Fruit fly (Drosophila melanogaster): Measurements from ENCODE around the gene CG5676.

Gene CG5676

dm6 chr2L:10260750-10261493, 5.2 kb upstream of the CG5676 start, which contains the start of gene Pten (continued):
- TF ChIP-seq gsb (GFP tag; IDR thresholded peaks at IDR 0.05) (no peak), CG18764 (GFP tag; optimal IDR thresholded peaks at IDR 0.05) (peak; percentile 100), Rfx (GFP tag; IDR thresholded peaks at IDR 0.05) (no peak; the same call in 1 of the 2 replicates), CG8478 (optimal IDR thresholded peaks at IDR 0.05) (no peak), cad (GFP tag; optimal IDR thresholded peaks at IDR 0.05) (peak; percentile 74), CG16779 (GFP tag; IDR thresholded peaks at IDR 0.05) (no peak), CG6683 (GFP tag; optimal IDR thresholded peaks at IDR 0.05) (no peak), CG11696 (GFP tag; IDR thresholded peaks at IDR 0.05) (0 out of 2 replicates have a peak, but pooled peaks have one; percentile 33), odd (GFP tag; optimal IDR thresholded peaks at IDR 0.05) (no peak), bcd (GFP tag; optimal IDR thresholded peaks at IDR 0.05) (no peak), chn (GFP tag; optimal IDR thresholded peaks at IDR 0.05) (peak; percentile 73), chif (GFP tag; optimal IDR thresholded peaks at IDR 0.05) (peak; percentile 26 to 43), C15 (GFP tag; IDR thresholded peaks at IDR 0.05) (0 out of 3 replicates have a peak, but pooled peaks have one; percentile 33), CG13894 (tag; optimal IDR thresholded peaks at IDR 0.05) (no peak), CG7786 (GFP tag; optimal IDR thresholded peaks at IDR 0.05) (peak; percentile 48), CG16863 (GFP tag; optimal IDR thresholded peaks at IDR 0.05) (peak; percentile 60), grau (tag; optimal IDR thresholded peaks at IDR 0.05) (peak; percentile 63), CG15696 (tag; optimal IDR thresholded peaks at IDR 0.05) (peak; percentile 63), da (GFP tag; optimal IDR thresholded peaks at IDR 0.05) (no peak), Sox100B (GFP tag; optimal IDR thresholded peaks at IDR 0.05) (peak; percentile 63), CG9876 (GFP tag; optimal IDR thresholded peaks at IDR 0.05) (no peak), CG13624 (GFP tag; optimal IDR thresholded peaks at IDR 0.05) (peak; percentile 51), CrebB (tag; optimal IDR thresholded peaks at IDR 0.05) (no peak), otp (GFP tag; IDR thresholded peaks at IDR 0.05) (no peak; the same call in 2 of the 3 replicates), CG1529 (GFP tag; optimal IDR thresholded peaks at IDR 0.05) (peak; percentile 5), sisA (GFP tag; IDR thresholded peaks at IDR 0.05) (no peak), slou (GFP tag; optimal IDR thresholded peaks at IDR 0.05) (peak; percentile 63), CG8944 (GFP tag; optimal IDR thresholded peaks at IDR 0.05) (peak; percentile 37), sc (optimal IDR thresholded peaks at IDR 0.05) (no peak), sc (GFP tag; optimal IDR thresholded peaks at IDR 0.05) (peak; percentile 9), CG34224 (GFP tag; IDR thresholded peaks at IDR 0.05; ENCODE audit: partially characterized antibody) (peak; percentile 80), zen (tag; optimal IDR thresholded peaks at IDR 0.05) (peak; percentile 77), CG2129 (GFP tag; IDR thresholded peaks at IDR 0.05; ENCODE audit: partially characterized antibody) (peak; percentile 73), CG13775 (GFP tag; optimal IDR thresholded peaks at IDR 0.05) (peak; percentile 83), CG11560 (tag; IDR thresholded peaks at IDR 0.05) (peak; percentile 92; the same call in 2 of the 3 replicates), lov (optimal IDR thresholded peaks at IDR 0.05) (no peak), lov (GFP tag; IDR thresholded peaks at IDR 0.05) (no peak), Trl (optimal IDR thresholded peaks at IDR 0.05) (no peak), Trl (GFP tag; optimal IDR thresholded peaks at IDR 0.05) (peak; percentile 78), lola (GFP tag; optimal IDR thresholded peaks at IDR 0.05) (peak in 1 of 3 experiments; percentile 84), Poxn (GFP tag; IDR thresholded peaks at IDR 0.05) (no peak), CG2678 (tag; optimal IDR thresholded peaks at IDR 0.05) (no peak), nau (GFP tag; optimal IDR thresholded peaks at IDR 0.05) (no peak), CG7928 (GFP tag; optimal IDR thresholded peaks at IDR 0.05) (peak; percentile 4), ind (GFP tag; optimal IDR thresholded peaks at IDR 0.05) (peak; percentile 71), gce (GFP tag; IDR thresholded peaks at IDR 0.05) (no peak), hb (GFP tag; IDR thresholded peaks at IDR 0.05; ENCODE audit: partially characterized antibody) (peak; percentile 87; the same call in 2 of the 3 replicates), bab2 (GFP tag; optimal IDR thresholded peaks at IDR 0.05) (peak; percentile 61), CG11247 (GFP tag; IDR thresholded peaks at IDR 0.05) (no peak), fd96Cb (tag; optimal IDR thresholded peaks at IDR 0.05) (peak; percentile 80), Atf6 (GFP tag; IDR thresholded peaks at IDR 0.05) (peak; percentile 70)

Data from whole organism, embryonic.